Fruit fly (Drosophila melanogaster) whole organism, embryonic: ENCODE measurements around the gene CG42674.

Source experiments
- CG10274 ChIP-seq: fragments of 200-800 bp; sonication (Bioruptor generic); optimal IDR thresholded peaks from 3 replicates; lab custom pipeline; 2017; ENCODE audit warnings: missing biosample characterization, mild to moderate bottlenecking, missing genetic modification characterization
- CG12299 ChIP-seq: fragments of 200-800 bp; sonication (Bioruptor generic); optimal IDR thresholded peaks from 2 replicates; lab custom pipeline; 2018; ENCODE audit warnings: missing biosample characterization, mild to moderate bottlenecking, missing genetic modification characterization
- CG13894 ChIP-seq: fragments of 200-800 bp; sonication (Bioruptor generic); optimal IDR thresholded peaks from 3 replicates; lab custom pipeline; 2018; ENCODE audit warnings: missing biosample characterization, mild to moderate bottlenecking, missing genetic modification characterization, moderate library complexity
- CG14014 ChIP-seq: fragments of 200-800 bp; sonication (Bioruptor generic); IDR thresholded peaks from 2 replicates; pipeline ENCODE4 v1.3.6; 2022; ENCODE audit warnings: missing biosample characterization, missing genetic modification characterization
- CG15269 ChIP-seq: fragments of 200-800 bp; sonication (Bioruptor generic); optimal IDR thresholded peaks from 2 replicates; lab custom pipeline; 2018; ENCODE audit warnings: missing biosample characterization, mild to moderate bottlenecking, missing genetic modification characterization, moderate library complexity
- CG15514 ChIP-seq: fragments of 200-800 bp; sonication (Bioruptor generic); optimal IDR thresholded peaks from 3 replicates; lab custom pipeline; 2017; ENCODE audit warnings: missing biosample characterization, missing genetic modification characterization, mild to moderate bottlenecking, moderate library complexity, missing genetic modification reagents
- CG17186 ChIP-seq: fragments of 200-800 bp; sonication (Bioruptor generic); optimal IDR thresholded peaks from 3 replicates; lab custom pipeline; 2017; ENCODE audit warnings: missing biosample characterization, missing genetic modification reagents, missing genetic modification characterization
- CG17328 ChIP-seq: fragments of 200-800 bp; sonication (Bioruptor generic); IDR thresholded peaks from 2 replicates; pipeline ENCODE4 v1.3.6; 2022; ENCODE audit warnings: missing biosample characterization, missing genetic modification characterization
- CG18011 ChIP-seq: fragments of 200-800 bp; sonication (Bioruptor generic); optimal IDR thresholded peaks from 2 replicates; lab custom pipeline; 2017; ENCODE audit warnings: missing biosample characterization, missing genetic modification characterization, mild to moderate bottlenecking, moderate library complexity, missing genotype
- CG30403 ChIP-seq: fragments of 200-800 bp; sonication (Bioruptor generic); optimal IDR thresholded peaks from 3 replicates; lab custom pipeline; 2016; ENCODE audit warnings: missing biosample characterization, missing genetic modification characterization
- CG4282 ChIP-seq: fragments of 200-800 bp; sonication (Bioruptor generic); optimal IDR thresholded peaks from 2 replicates; lab custom pipeline; 2016; ENCODE audit warnings: missing biosample characterization, missing genetic modification characterization
- CG4707 ChIP-seq: fragments of 200-800 bp; sonication (Bioruptor generic); optimal IDR thresholded peaks from 2 replicates; lab custom pipeline; 2018; ENCODE audit warnings: missing biosample characterization, mild to moderate bottlenecking, missing genetic modification characterization, moderate library complexity
- CG6654 ChIP-seq: fragments of 200-800 bp; sonication (Bioruptor generic); optimal IDR thresholded peaks from 2 replicates; lab custom pipeline; 2017; ENCODE audit warnings: missing biosample characterization, mild to moderate bottlenecking, missing genetic modification characterization
- CG6791 ChIP-seq: fragments of 200-800 bp; sonication (Bioruptor generic); IDR thresholded peaks from 3 replicates; pipeline ENCODE4 v1.3.6; 2022; ENCODE audit warnings: missing biosample characterization, missing genetic modification characterization; ENCODE audit not compliant: partially characterized antibody
- CG6813 ChIP-seq: fragments of 200-800 bp; sonication (Bioruptor generic); optimal IDR thresholded peaks from 2 replicates; lab custom pipeline; 2017; ENCODE audit warnings: missing biosample characterization, missing genetic modification characterization, mild to moderate bottlenecking, moderate library complexity, missing genetic modification reagents
- CG7745 ChIP-seq: fragments of 200-800 bp; sonication (Bioruptor generic); optimal IDR thresholded peaks from 2 replicates; lab custom pipeline; 2018; ENCODE audit warnings: missing biosample characterization, mild to moderate bottlenecking, missing genetic modification characterization, moderate library complexity
- CG7928 ChIP-seq: fragments of 200-800 bp; sonication (Bioruptor generic); optimal IDR thresholded peaks from 2 replicates; lab custom pipeline; 2017; ENCODE audit warnings: missing biosample characterization, mild to moderate bottlenecking, missing genetic modification characterization
- Dad ChIP-seq: fragments of 200-800 bp; sonication (Bioruptor generic); optimal IDR thresholded peaks from 3 replicates; lab custom pipeline; 2016; ENCODE audit warnings: missing biosample characterization, missing genetic modification characterization
- Dp ChIP-seq: fragments of 200-800 bp; sonication (Bioruptor generic); optimal IDR thresholded peaks from 2 replicates; lab custom pipeline; 2018; ENCODE audit warnings: missing biosample characterization, mild to moderate bottlenecking, missing genetic modification characterization, moderate library complexity
- H2.0 ChIP-seq: fragments of 200-800 bp; sonication (Bioruptor generic); IDR thresholded peaks from 2 replicates; pipeline ENCODE4 v1.3.6; 2022; ENCODE audit warnings: missing biosample characterization, missing genetic modification characterization
- MESR4 ChIP-seq: fragments of 200-800 bp; sonication (Bioruptor generic); optimal IDR thresholded peaks from 2 replicates; lab custom pipeline; 2018; ENCODE audit warnings: missing biosample characterization, mild to moderate bottlenecking, missing genetic modification characterization, moderate library complexity
- NK7.1 ChIP-seq: fragments of 200-800 bp; sonication (Bioruptor generic); optimal IDR thresholded peaks from 3 replicates; lab custom pipeline; 2016; ENCODE audit warnings: missing biosample characterization, missing genetic modification characterization
- Neu2 ChIP-seq: fragments of 200-800 bp; sonication (Bioruptor generic); optimal IDR thresholded peaks from 3 replicates; lab custom pipeline; 2016; ENCODE audit warnings: missing biosample characterization, missing genetic modification characterization, borderline replicate concordance
- Sry-δ ChIP-seq: fragments of 200-800 bp; sonication (Bioruptor generic); optimal IDR thresholded peaks from 2 replicates; lab custom pipeline; 2016; ENCODE audit warnings: missing biosample characterization, missing genetic modification characterization
- crp ChIP-seq, 2 experiments: fragments of 200-800 bp; sonication (Bioruptor generic); optimal IDR thresholded peaks; 2 replicates in 1 of 2; 3 replicates in 1 of 2; lab custom pipeline; 2017; ENCODE audit warnings: missing biosample characterization in 2 of 2, missing genetic modification characterization in 2 of 2, mild to moderate bottlenecking in 1 of 2, moderate library complexity in 1 of 2
- cwo ChIP-seq: fragments of 200-800 bp; sonication (Bioruptor generic); optimal IDR thresholded peaks from 3 replicates; lab custom pipeline; 2017; ENCODE audit warnings: missing biosample characterization, missing genetic modification characterization, mild to moderate bottlenecking, moderate library complexity, missing genetic modification reagents
- emc ChIP-seq: fragments of 200-800 bp; sonication (Bioruptor generic); optimal IDR thresholded peaks from 2 replicates; lab custom pipeline; 2016; ENCODE audit warnings: missing biosample characterization, missing genetic modification characterization
- en ChIP-seq: fragments of 200-800 bp; sonication (Bioruptor generic); optimal IDR thresholded peaks from 2 replicates; lab custom pipeline; 2016; ENCODE audit warnings: missing biosample characterization, missing genetic modification characterization
- ewg ChIP-seq: fragments of 200-800 bp; sonication (Bioruptor generic); optimal IDR thresholded peaks from 3 replicates; lab custom pipeline; 2017; ENCODE audit warnings: mild to moderate bottlenecking, missing biosample characterization, missing genetic modification reagents, missing genetic modification characterization
- fd64A ChIP-seq: fragments of 200-800 bp; sonication (Bioruptor generic); optimal IDR thresholded peaks from 3 replicates; lab custom pipeline; 2018; ENCODE audit warnings: missing biosample characterization, mild to moderate bottlenecking, missing genetic modification characterization
- fru ChIP-seq: fragments of >200 bp; optimal IDR thresholded peaks from 2 replicates; lab custom pipeline; 2017
- gro ChIP-seq: fragments of 200-800 bp; sonication (Bioruptor generic); optimal IDR thresholded peaks from 2 replicates; lab custom pipeline; 2016; ENCODE audit warnings: missing biosample characterization, missing genetic modification characterization
- jigr1 ChIP-seq: fragments of 200-800 bp; sonication (Bioruptor generic); IDR thresholded peaks from 3 replicates; pipeline ENCODE4 v1.3.6; 2022; ENCODE audit warnings: missing biosample characterization, missing genetic modification characterization
- knrl ChIP-seq: fragments of 200-800 bp; sonication (Bioruptor generic); IDR thresholded peaks from 3 replicates; pipeline ENCODE4 v1.3.6; 2022; ENCODE audit warnings: missing biosample characterization, missing genetic modification characterization; ENCODE audit not compliant: partially characterized antibody
- lab ChIP-seq: fragments of 200-800 bp; sonication (Bioruptor generic); optimal IDR thresholded peaks from 3 replicates; lab custom pipeline; 2017; ENCODE audit warnings: missing biosample characterization, missing genetic modification characterization, mild to moderate bottlenecking, moderate library complexity, missing genetic modification reagents
- lola ChIP-seq, 3 experiments: fragments of >200 bp in 2 of 3; fragments of 200-800 bp in 1 of 3; sonication (Bioruptor generic) in 1 of 3; optimal IDR thresholded peaks; 2 replicates each; lab custom pipeline; 2017 to 2019; ENCODE audit warnings: missing biosample characterization in 3 of 3, missing genetic modification characterization in 3 of 3, mild to moderate bottlenecking in 1 of 3, moderate library complexity in 1 of 3
- luna ChIP-seq: fragments of 200-800 bp; sonication (Bioruptor generic); optimal IDR thresholded peaks from 2 replicates; lab custom pipeline; 2016; ENCODE audit warnings: missing biosample characterization, missing genetic modification characterization
- otp ChIP-seq: fragments of 200-800 bp; sonication (Bioruptor generic); IDR thresholded peaks from 3 replicates; pipeline ENCODE4, ENCODE4 v1.3.6; 2022; ENCODE audit warnings: missing biosample characterization, missing genetic modification characterization
- p53 ChIP-seq: fragments of 200-800 bp; sonication (Bioruptor generic); optimal IDR thresholded peaks from 2 replicates; lab custom pipeline; 2016; ENCODE audit warnings: missing biosample characterization, missing genetic modification characterization
- phol ChIP-seq: fragments of 200-800 bp; sonication (Bioruptor generic); optimal IDR thresholded peaks from 3 replicates; lab custom pipeline; 2018; ENCODE audit warnings: missing biosample characterization, mild to moderate bottlenecking, missing genetic modification characterization, moderate library complexity
- run ChIP-seq: fragments of 200-800 bp; sonication (Bioruptor generic); optimal IDR thresholded peaks from 3 replicates; lab custom pipeline; 2018; ENCODE audit warnings: missing biosample characterization, mild to moderate bottlenecking, missing genetic modification characterization
- sc ChIP-seq, 3 experiments: fragments of >200 bp in 2 of 3; fragments of 200-800 bp in 1 of 3; sonication (Bioruptor generic) in 1 of 3; optimal IDR thresholded peaks; 2 replicates in 2 of 3; 3 replicates in 1 of 3; lab custom pipeline; 2017; ENCODE audit warnings: mild to moderate bottlenecking in 1 of 3, missing biosample characterization in 1 of 3, missing genetic modification characterization in 1 of 3, missing genetic modification reagents in 1 of 3
- scrt ChIP-seq: fragments of 200-800 bp; sonication (Bioruptor generic); optimal IDR thresholded peaks from 2 replicates; lab custom pipeline; 2018; ENCODE audit warnings: missing biosample characterization, mild to moderate bottlenecking, missing genetic modification characterization, moderate library complexity
- sim ChIP-seq: fragments of 200-800 bp; sonication (Bioruptor generic); IDR thresholded peaks from 2 replicates; pipeline ENCODE4 v1.3.6; 2022; ENCODE audit warnings: missing biosample characterization, missing genetic modification characterization
- sisA ChIP-seq: fragments of 200-800 bp; sonication (Bioruptor generic); IDR thresholded peaks from 2 replicates; pipeline ENCODE4 v1.3.6; 2022; ENCODE audit warnings: missing biosample characterization, missing genetic modification characterization
- sna ChIP-seq: fragments of 200-800 bp; sonication (Bioruptor generic); IDR thresholded peaks from 2 replicates; pipeline ENCODE4 v1.3.6; 2022; ENCODE audit warnings: missing biosample characterization, missing genetic modification characterization; ENCODE audit not compliant: partially characterized antibody
- tll ChIP-seq, 2 experiments: fragments of 200-800 bp in 1 of 2; fragments of >200 bp in 1 of 2; sonication (Bioruptor generic) in 1 of 2; optimal IDR thresholded peaks; 2 replicates each; lab custom pipeline; 2017 to 2019; ENCODE audit warnings: missing biosample characterization in 2 of 2, missing genetic modification characterization in 2 of 2, mild to moderate bottlenecking in 1 of 2, moderate library complexity in 1 of 2
- toy ChIP-seq: fragments of 200-800 bp; sonication (Bioruptor generic); IDR thresholded peaks from 2 replicates; pipeline ENCODE4 v1.3.6; 2022; ENCODE audit warnings: missing biosample characterization, missing genetic modification characterization
- twi ChIP-seq: fragments of 200-800 bp; optimal IDR thresholded peaks from 2 replicates; lab custom pipeline; 2019; ENCODE audit warnings: missing biosample characterization, mild to moderate bottlenecking, missing genetic modification characterization, moderate library complexity

CG42674 gene

dm6 chr3L:20195875-20196274 lies 2.2 kb downstream of the CG42674 start (continued):
- TF ChIP-seq CG14014 (GFP tag; lab: Robert Waterston, UW) (peak; percentile 51; the same call in 1 of the 2 replicates), toy (GFP tag; lab: Robert Waterston, UW) (no peak), sisA (GFP tag; lab: Robert Waterston, UW) (peak; percentile 74), p53 (no peak), fru (lab: Kevin White, UChicago) (no peak), CG12299 (tag; lab: Kevin White, UChicago) (no peak), en (GFP tag; lab: Kevin White, UChicago) (no peak), H2.0 (GFP tag; lab: Robert Waterston, UW) (peak; percentile 70), CG18011 (no peak), knrl (GFP tag; lab: Robert Waterston, UW) (no peak), jigr1 (GFP tag; lab: Robert Waterston, UW) (0 out of 3 replicates have a peak, but pooled peaks have one; percentile 43), Neu2 (GFP tag; lab: Kevin White, UChicago) (no peak), CG17186 (no peak), gro (no peak), Sry-δ (GFP tag; lab: Kevin White, UChicago) (peak; percentile 17), CG13894 (tag; lab: Kevin White, UChicago) (no peak), CG30403 (GFP tag; lab: Kevin White, UChicago) (peak; percentile 46), luna (GFP tag; lab: Kevin White, UChicago) (no peak), sc (optimal IDR thresholded peaks at IDR 0.05; lab: Kevin White, UChicago) (no peak), sc (GFP tag; optimal IDR thresholded peaks at IDR 0.05; lab: Kevin White, UChicago) (peak; percentile 4), Dad (GFP tag; lab: Kevin White, UChicago) (peak; percentile 39), CG15514 (GFP tag; lab: Kevin White, UChicago) (no peak), CG6813 (GFP tag; lab: Kevin White, UChicago) (peak; percentile 53), ewg (GFP tag; lab: Kevin White, UChicago) (peak; percentile 35), sim (GFP tag; lab: Robert Waterston, UW) (no peak), fd64A (peak; percentile 8), otp (GFP tag; lab: Robert Waterston, UW) (peak; percentile 58; the same call in 1 of the 3 replicates), NK7.1 (no peak), crp (GFP tag; optimal IDR thresholded peaks at IDR 0.05; lab: Kevin White, UChicago) (no peak), CG17328 (GFP tag; lab: Robert Waterston, UW) (peak; percentile 48), MESR4 (no peak), CG4282 (no peak), tll (GFP tag; optimal IDR thresholded peaks at IDR 0.05; lab: Kevin White, UChicago) (no peak), cwo (no peak), twi (no peak), phol (tag; lab: Kevin White, UChicago) (peak; percentile 72), CG4707 (GFP tag; lab: Kevin White, UChicago) (peak; percentile 41), scrt (GFP tag; lab: Kevin White, UChicago) (no peak), CG10274 (GFP tag; lab: Kevin White, UChicago) (no peak), CG6791 (GFP tag; lab: Robert Waterston, UW) (no peak), CG6654 (peak; percentile 27), CG7928 (no peak), run (tag; lab: Kevin White, UChicago) (peak; percentile 26), Dp (GFP tag; lab: Kevin White, UChicago) (no peak), emc (GFP tag; lab: Kevin White, UChicago) (no peak), CG15269 (tag; lab: Kevin White, UChicago) (peak; percentile 54), CG7745 (no peak), lab (peak; percentile 67), sna (GFP tag; lab: Robert Waterston, UW) (no peak), lola (GFP tag; optimal IDR thresholded peaks at IDR 0.05; lab: Kevin White, UChicago) (peak in 1 of 3 experiments; percentile 58)
